Fruit fly (Drosophila melanogaster): Measurements from ENCODE around the gene Mur29B.

The Mur29B gene

DNA sequence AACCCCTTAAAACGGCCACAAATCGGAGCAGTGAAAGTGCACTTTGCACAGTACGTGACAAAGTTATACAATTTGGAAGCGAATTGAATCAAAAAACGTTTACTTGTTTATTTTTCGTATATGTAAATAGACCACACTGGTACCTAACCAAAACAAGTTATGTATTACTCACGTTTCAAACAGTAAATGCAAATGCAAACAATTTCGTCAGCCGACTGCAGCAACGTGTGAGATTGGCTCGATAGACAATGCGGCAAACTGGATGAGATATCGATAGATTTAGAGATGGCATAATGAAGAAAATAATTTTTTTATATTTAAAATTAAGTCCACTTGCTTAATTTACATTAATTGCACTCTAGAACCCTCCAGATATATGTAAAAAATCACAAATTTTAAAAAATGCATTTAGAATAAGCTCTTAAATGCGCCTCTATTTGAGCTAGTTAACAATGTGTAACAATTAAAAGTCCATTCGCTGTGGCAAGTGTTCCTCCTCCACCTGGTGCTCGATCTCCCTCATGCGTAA is 29.6 kb downstream of the Mur29B start, which contains the start of gene AlaRS:
Gene AlaRS, minus strand, starts transcription at position 257 of the 529 bp plus-strand sequence.
- peak in 1 of 2 experiments; percentile 9 for TF ChIP-seq Eip74EF (GFP tag; optimal IDR thresholded peaks at IDR 0.05)
- TF ChIP-seq E2f1 (GFP tag; IDR thresholded peaks at IDR 0.05), result no peak
- TF ChIP-seq amos (GFP tag; IDR thresholded peaks at IDR 0.05; ENCODE audit: partially characterized antibody), result peak; percentile 63; the same call in 1 of the 2 replicates
- TF ChIP-seq NFAT (GFP tag; IDR thresholded peaks at IDR 0.05), result no peak
- TF ChIP-seq ara (GFP tag; IDR thresholded peaks at IDR 0.05), result no peak
- TF ChIP-seq dpn (GFP tag; optimal IDR thresholded peaks at IDR 0.05), result peak; percentile 8 to 26
- peak; percentile 66 for TF ChIP-seq HLH4C (GFP tag; IDR thresholded peaks at IDR 0.05; ENCODE audit: partially characterized antibody)
- peak; percentile 44; the same call in 1 of the 2 replicates for TF ChIP-seq vvl (GFP tag; IDR thresholded peaks at IDR 0.05)
- TF ChIP-seq CG1529 (GFP tag; optimal IDR thresholded peaks at IDR 0.05), result no peak
- no peak for TF ChIP-seq fd64A (GFP tag; optimal IDR thresholded peaks at IDR 0.05)
- TF ChIP-seq MESR4 (GFP tag; optimal IDR thresholded peaks at IDR 0.05), result peak; percentile 77
- peak; percentile 26 for TF ChIP-seq pum (GFP tag; optimal IDR thresholded peaks at IDR 0.05)
- peak; percentile 70 for TF ChIP-seq BEAF-32 (GFP tag; optimal IDR thresholded peaks at IDR 0.05)
- TF ChIP-seq ap (GFP tag; IDR thresholded peaks at IDR 0.05), result no peak
- no peak for TF ChIP-seq pho (GFP tag; optimal IDR thresholded peaks at IDR 0.05)
- TF ChIP-seq btn (GFP tag; optimal IDR thresholded peaks at IDR 0.05), result no peak
- peak; percentile 54 for TF ChIP-seq Blimp-1 (GFP tag; optimal IDR thresholded peaks at IDR 0.05)
- peak; percentile 53; the same call in 1 of the 2 replicates for TF ChIP-seq E2f2 (GFP tag; IDR thresholded peaks at IDR 0.05)
- no peak for TF ChIP-seq Dip2 (GFP tag; IDR thresholded peaks at IDR 0.05)
- TF ChIP-seq CG6791 (GFP tag; IDR thresholded peaks at IDR 0.05; ENCODE audit: partially characterized antibody), result peak; percentile 59; the same call in 2 of the 3 replicates
- TF ChIP-seq Vsx1 (GFP tag; optimal IDR thresholded peaks at IDR 0.05), result no peak
- TF ChIP-seq gfzf (GFP tag; optimal IDR thresholded peaks at IDR 0.05), result no peak
- TF ChIP-seq CG12942 (GFP tag; optimal IDR thresholded peaks at IDR 0.05), result peak; percentile 4
- peak; percentile 42 for TF ChIP-seq phol (tag; optimal IDR thresholded peaks at IDR 0.05)
- TF ChIP-seq insv (GFP tag; optimal IDR thresholded peaks at IDR 0.05), result no peak
- TF ChIP-seq Taf1 (GFP tag; IDR thresholded peaks at IDR 0.05), result no peak
- peak; percentile 10; the same call in 1 of the 2 replicates for TF ChIP-seq onecut (GFP tag; IDR thresholded peaks at IDR 0.05)
- no peak for TF ChIP-seq gsb-n (tag; optimal IDR thresholded peaks at IDR 0.05)
- no peak for TF ChIP-seq CG7786 (GFP tag; optimal IDR thresholded peaks at IDR 0.05)
- TF ChIP-seq stwl (tag; optimal IDR thresholded peaks at IDR 0.05), result peak; percentile 45
- no peak for TF ChIP-seq CG16779 (GFP tag; IDR thresholded peaks at IDR 0.05)
- TF ChIP-seq CG6813 (GFP tag; optimal IDR thresholded peaks at IDR 0.05), result peak; percentile 3
- peak; percentile 18; the same call in 1 of the 2 replicates for TF ChIP-seq esg (GFP tag; conservative IDR thresholded peaks at IDR 0.05)
- TF ChIP-seq Sox102F (GFP tag; optimal IDR thresholded peaks at IDR 0.05), result peak; percentile 31
- no peak for TF ChIP-seq CkIIα-i1 (GFP tag; IDR thresholded peaks at IDR 0.05)
- TF ChIP-seq CG1832 (GFP tag; optimal IDR thresholded peaks at IDR 0.05), result no peak
- TF ChIP-seq dati (GFP tag; IDR thresholded peaks at IDR 0.05), result no peak
- peak; percentile 23; the same call in 1 of the 2 replicates for TF ChIP-seq CG17328 (GFP tag; IDR thresholded peaks at IDR 0.05)
- TF ChIP-seq CG17385 (GFP tag; optimal IDR thresholded peaks at IDR 0.05), result peak; percentile 37
- peak; percentile 58 for TF ChIP-seq CG13424 (tag; optimal IDR thresholded peaks at IDR 0.05)
- TF ChIP-seq PHDP (tag; optimal IDR thresholded peaks at IDR 0.05), result peak; percentile 47
- peak; percentile 20 for TF ChIP-seq CG1233 (GFP tag; optimal IDR thresholded peaks at IDR 0.05)
- no peak for TF ChIP-seq sc (optimal IDR thresholded peaks at IDR 0.05)
- no peak for TF ChIP-seq sc (GFP tag; optimal IDR thresholded peaks at IDR 0.05)
- TF ChIP-seq CG12219 (GFP tag; optimal IDR thresholded peaks at IDR 0.05), result peak; percentile 3
- TF ChIP-seq da (GFP tag; optimal IDR thresholded peaks at IDR 0.05), result no peak
- TF ChIP-seq tin (GFP tag; optimal IDR thresholded peaks at IDR 0.05), result peak; percentile 19
- no peak for TF ChIP-seq CG10543 (GFP tag; optimal IDR thresholded peaks at IDR 0.05)
- no peak for TF ChIP-seq CG14965 (GFP tag; optimal IDR thresholded peaks at IDR 0.05; ENCODE audit: borderline replicate concordance)
